Worm (Caenorhabditis elegans) whole organism, L2 larva: ENCODE measurements around the gene T09F5.2.

Source experiments
- aly-2 ChIP-seq: fragments of 150-350 bp; optimal IDR thresholded peaks from 2 replicates; lab custom pipeline; 2014; ENCODE audit warnings: missing biosample characterization, missing genetic modification characterization
- elt-1 ChIP-seq: fragments of 150-350 bp; optimal IDR thresholded peaks from 2 replicates; lab custom pipeline; 2014; ENCODE audit warnings: missing biosample characterization, missing genetic modification characterization
- nhr-11 ChIP-seq: fragments of 150-350 bp; optimal IDR thresholded peaks from 2 replicates; lab custom pipeline; 2014; ENCODE audit warnings: missing biosample characterization, missing genetic modification characterization
- snpc-4 ChIP-seq: fragments of 150-350 bp; optimal IDR thresholded peaks from 2 replicates; lab custom pipeline; 2014; ENCODE audit warnings: missing biosample characterization, missing genetic modification characterization
- unc-55 ChIP-seq: fragments of 150-350 bp; sonication (generic microtip); optimal IDR thresholded peaks from 3 replicates; lab custom pipeline; 2014; ENCODE audit warnings: missing biosample characterization, missing genetic modification reagents, missing genetic modification characterization
- unc-62 ChIP-seq: fragments of 150-350 bp; optimal IDR thresholded peaks from 2 replicates; lab custom pipeline; 2014; ENCODE audit warnings: missing biosample characterization, missing genetic modification reagents, missing genetic modification characterization

- TF ChIP-seq unc-62 (no peak), elt-1 (tag; lab: Kevin White, UChicago) (no peak), nhr-11 (tag; lab: Kevin White, UChicago) (no peak), unc-55 (GFP tag; lab: Kevin White, UChicago) (no peak), aly-2 (tag; lab: Kevin White, UChicago) (no peak), snpc-4 (no peak)
Measured at ce11 chrV:15199768-15200167, 49.0 kb downstream of the T09F5.2 start, which contains the start of gene Y75B12B.10.
